Worm (Caenorhabditis elegans): ENCODE data around the gene mrpl-46.

Gene mrpl-46

DNA sequence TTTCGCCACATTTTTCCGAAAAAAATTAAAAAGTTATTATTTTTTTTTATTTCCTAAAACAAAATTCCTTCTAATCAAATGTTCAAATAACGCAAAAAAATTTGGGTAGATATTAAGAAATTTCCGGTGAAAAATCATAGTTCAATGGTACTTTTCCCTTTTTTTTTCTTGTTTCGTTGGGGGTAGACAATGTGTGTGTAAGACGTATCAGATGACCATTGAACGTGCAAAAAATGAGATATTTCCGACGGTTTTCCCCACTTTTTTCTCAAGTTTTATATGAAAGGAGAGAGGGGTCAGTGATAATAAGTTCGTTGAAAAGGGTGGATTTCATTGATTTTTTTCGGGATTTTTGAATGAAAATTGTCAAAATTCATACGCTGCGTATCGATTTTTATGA lies 25.5 kb downstream of the mrpl-46 start:
- TF ChIP-seq F39B2.1 (GFP tag; IDR thresholded peaks at IDR 0.05) (no peak), lin-54 (GFP tag; optimal IDR thresholded peaks at IDR 0.05) (no peak), ceh-100 (GFP tag; IDR thresholded peaks at IDR 0.05) (no peak), ztf-28 (GFP tag; IDR thresholded peaks at IDR 0.05) (no peak)

DNA sequence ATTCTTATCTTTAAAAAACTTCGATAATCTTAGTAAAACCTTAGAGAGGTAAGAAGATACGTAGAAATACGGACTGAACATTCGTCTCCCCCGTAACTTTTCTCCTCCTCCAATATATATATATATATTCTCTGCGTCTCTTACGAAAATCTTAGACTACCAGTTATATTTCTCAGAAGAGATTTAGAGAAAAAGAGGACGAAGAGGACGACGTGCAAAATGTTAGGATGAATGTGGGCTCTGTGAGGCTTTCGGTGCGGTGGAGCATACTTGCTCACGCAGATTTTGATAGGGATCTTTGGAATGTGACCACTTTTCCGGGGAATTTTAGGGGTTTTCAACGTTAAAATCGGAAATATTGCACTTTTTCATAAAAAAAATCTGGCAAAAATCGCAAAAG lies 27.8 kb downstream of the mrpl-46 start:
- TF ChIP-seq ccch-3 (GFP tag; optimal IDR thresholded peaks at IDR 0.05) (no peak), tlf-1 (GFP tag; optimal IDR thresholded peaks at IDR 0.05) (no peak), cebp-1 (GFP tag; IDR thresholded peaks at IDR 0.05) (no peak), cebp-1 (tag; optimal IDR thresholded peaks at IDR 0.05) (peak; percentile 39), hmg-1.2 (GFP tag; IDR thresholded peaks at IDR 0.05) (peak; percentile 80), nfya-1 (tag; optimal IDR thresholded peaks at IDR 0.05; ENCODE audit: borderline replicate concordance, insufficient read depth) (no peak), lin-35 (GFP tag; optimal IDR thresholded peaks at IDR 0.05) (peak in 1 of 3 experiments; percentile 35), pbrm-1 (GFP tag; IDR thresholded peaks at IDR 0.05) (no peak), egrh-3 (GFP tag; IDR thresholded peaks at IDR 0.05) (no peak), F22D6.2 (tag; optimal IDR thresholded peaks at IDR 0.05) (no peak), Y79H2A.3 (GFP tag; conservative IDR thresholded peaks at IDR 0.05) (no peak), F57A8.1 (GFP tag; optimal IDR thresholded peaks at IDR 0.05) (no peak), mcd-1 (GFP tag; IDR thresholded peaks at IDR 0.05) (peak; percentile 58), snpc-4 (GFP tag; optimal IDR thresholded peaks at IDR 0.05) (no peak), snpc-4 (tag; optimal IDR thresholded peaks at IDR 0.05) (peak in 1 of 4 experiments; percentile 17), gei-17 (GFP tag; optimal IDR thresholded peaks at IDR 0.05) (no peak), aptf-2 (GFP tag; conservative IDR thresholded peaks at IDR 0.05) (no peak), mel-28 (tag; optimal IDR thresholded peaks at IDR 0.05; ENCODE audit: borderline replicate concordance) (no peak), atf-7 (tag; optimal IDR thresholded peaks at IDR 0.05) (no peak), somi-1 (GFP tag; optimal IDR thresholded peaks at IDR 0.05) (peak; percentile 7), Y95B8A.8 (GFP tag; IDR thresholded peaks at IDR 0.05) (no peak), F49E8.2 (tag; optimal IDR thresholded peaks at IDR 0.05; ENCODE audit: insufficient read depth) (no peak), efl-1 (GFP tag; optimal IDR thresholded peaks at IDR 0.05) (no peak)

DNA sequence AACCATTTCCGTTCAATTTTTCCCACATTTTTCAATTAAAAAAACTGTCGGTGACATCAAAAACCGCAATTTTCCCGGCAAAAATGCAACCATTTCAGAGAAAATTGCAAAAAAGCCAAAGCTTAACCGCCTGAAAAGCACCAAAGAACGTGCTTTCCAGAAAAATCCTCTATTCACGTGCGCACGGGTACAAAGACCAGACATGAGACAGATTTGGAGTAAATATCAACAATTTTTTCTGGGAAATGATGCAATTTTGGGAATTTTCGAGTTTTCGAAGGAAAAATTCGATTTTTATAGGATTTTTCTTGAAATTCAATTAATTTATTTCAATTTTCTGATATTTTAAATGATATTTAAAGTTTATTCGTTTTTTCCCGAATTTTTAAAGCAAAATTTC lies 28.5 kb downstream of the mrpl-46 start:
- TF ChIP-seq nfya-2 (GFP tag; IDR thresholded peaks at IDR 0.05): no peak
- no peak for TF ChIP-seq nfya-1 (tag; optimal IDR thresholded peaks at IDR 0.05; ENCODE audit: borderline replicate concordance, insufficient read depth)
- no peak for TF ChIP-seq ccch-3 (GFP tag; optimal IDR thresholded peaks at IDR 0.05)
- no peak for TF ChIP-seq T07F8.4 (tag; optimal IDR thresholded peaks at IDR 0.05)
- TF ChIP-seq hlh-12 (tag; optimal IDR thresholded peaks at IDR 0.05): no peak
- no peak for TF ChIP-seq cebp-1 (GFP tag; IDR thresholded peaks at IDR 0.05)
- TF ChIP-seq cebp-1 (tag; optimal IDR thresholded peaks at IDR 0.05): no peak
- TF ChIP-seq lin-35 (GFP tag; optimal IDR thresholded peaks at IDR 0.05): no peak
- TF ChIP-seq mel-28 (tag; optimal IDR thresholded peaks at IDR 0.05; ENCODE audit: borderline replicate concordance): no peak
- no peak for TF ChIP-seq lin-26 (GFP tag; IDR thresholded peaks at IDR 0.05)
- no peak for TF ChIP-seq F33H1.4 (GFP tag; IDR thresholded peaks at IDR 0.05)
- TF ChIP-seq somi-1 (GFP tag; optimal IDR thresholded peaks at IDR 0.05): no peak
- no peak for TF ChIP-seq pha-4 (tag; optimal IDR thresholded peaks at IDR 0.05)
- TF ChIP-seq egrh-3 (GFP tag; IDR thresholded peaks at IDR 0.05): no peak

DNA sequence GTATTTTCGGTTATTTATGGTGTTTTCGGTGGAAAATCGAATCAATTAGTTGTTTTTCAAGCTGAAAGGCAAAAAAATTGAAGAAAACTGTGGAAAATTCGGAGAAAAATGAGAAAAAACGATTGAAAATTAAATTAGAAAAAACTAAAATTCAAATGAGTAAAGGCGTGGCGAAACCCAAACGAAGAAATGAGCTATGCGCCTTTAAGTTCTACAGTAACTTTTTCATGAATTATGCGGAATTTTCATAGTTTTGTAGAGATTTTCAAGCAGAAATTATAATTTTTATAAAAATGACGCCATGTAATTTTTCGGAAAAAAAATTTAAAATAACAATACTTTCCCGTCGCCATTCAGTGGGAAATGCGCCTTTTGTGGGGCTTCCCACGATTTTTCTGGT lies 29.1 kb downstream of the mrpl-46 start:
- TF ChIP-seq D2030.7 (GFP tag; IDR thresholded peaks at IDR 0.05) (0 out of 2 replicates have a peak, but pooled peaks have one; percentile 40), Y67H2A.10 (GFP tag; conservative IDR thresholded peaks at IDR 0.05) (no peak), madf-6 (GFP tag; IDR thresholded peaks at IDR 0.05) (peak; percentile 72), F33H1.4 (GFP tag; IDR thresholded peaks at IDR 0.05) (peak; percentile 82), tlf-1 (GFP tag; optimal IDR thresholded peaks at IDR 0.05) (no peak), sptf-2 (GFP tag; optimal IDR thresholded peaks at IDR 0.05) (no peak), lin-26 (GFP tag; IDR thresholded peaks at IDR 0.05) (no peak), lin-54 (GFP tag; optimal IDR thresholded peaks at IDR 0.05) (peak; percentile 56), lsl-1 (GFP tag; optimal IDR thresholded peaks at IDR 0.05) (peak; percentile 83), unc-62 (GFP tag; optimal IDR thresholded peaks at IDR 0.05) (no peak), bed-1 (GFP tag; IDR thresholded peaks at IDR 0.05) (no peak), die-1 (tag; optimal IDR thresholded peaks at IDR 0.05) (no peak), xnd-1 (tag; optimal IDR thresholded peaks at IDR 0.05) (peak; percentile 77), madf-8 (GFP tag; conservative IDR thresholded peaks at IDR 0.05) (peak; percentile 49), lir-1 (GFP tag; conservative IDR thresholded peaks at IDR 0.05) (no peak)

Measured in whole organism, young adult.